Worm (Caenorhabditis elegans) whole organism, L2 larva: ENCODE data around the gene C54D10.5.

ENCODE experiments used
- C34F6.9 ChIP-seq: fragments of 150-350 bp; optimal IDR thresholded peaks from 2 replicates; lab custom pipeline; 2014; ENCODE audit warnings: missing biosample characterization, missing genetic modification characterization
- R02D3.7 ChIP-seq: fragments of 150-350 bp; optimal IDR thresholded peaks from 2 replicates; lab custom pipeline; 2014; ENCODE audit warnings: missing biosample characterization, missing genetic modification characterization
- ZK546.5 ChIP-seq: sonication (generic microtip); optimal IDR thresholded peaks from 2 replicates; lab custom pipeline; 2017; ENCODE audit warnings: missing biosample characterization, missing genetic modification characterization
- alr-1 ChIP-seq: fragments of 150-350 bp; optimal IDR thresholded peaks from 2 replicates; lab custom pipeline; 2014; ENCODE audit warnings: missing biosample characterization, missing genetic modification characterization
- aly-2 ChIP-seq: fragments of 150-350 bp; optimal IDR thresholded peaks from 2 replicates; lab custom pipeline; 2014; ENCODE audit warnings: missing biosample characterization, missing genetic modification characterization
- blmp-1 ChIP-seq: sonication (generic microtip); optimal IDR thresholded peaks from 2 replicates; lab custom pipeline; 2017; ENCODE audit warnings: missing genetic modification characterization, mild to moderate bottlenecking, missing compliant biosample characterization, antibody characterized with exemption, moderate library complexity; ENCODE audit not compliant: insufficient read depth
- ceh-16 ChIP-seq: fragments of 150-350 bp; optimal IDR thresholded peaks from 2 replicates; lab custom pipeline; 2014; ENCODE audit warnings: missing biosample characterization, missing genetic modification characterization
- ceh-82 ChIP-seq: fragments of 150-350 bp; optimal IDR thresholded peaks from 2 replicates; lab custom pipeline; 2014; ENCODE audit warnings: missing biosample characterization, missing genetic modification characterization
- crh-2 ChIP-seq: sonication (generic microtip); optimal IDR thresholded peaks from 2 replicates; lab custom pipeline; 2017; ENCODE audit warnings: missing biosample characterization, missing genetic modification characterization
- dmd-4 ChIP-seq: sonication (generic microtip); optimal IDR thresholded peaks from 2 replicates; lab custom pipeline; 2017; ENCODE audit warnings: missing biosample characterization, missing genetic modification characterization
- egl-27 ChIP-seq: sonication (generic microtip); optimal IDR thresholded peaks from 3 replicates; lab custom pipeline; 2017; ENCODE audit warnings: missing biosample characterization, missing genetic modification reagents, missing genetic modification characterization
- elt-3 ChIP-seq: sonication (generic microtip); optimal IDR thresholded peaks from 2 replicates; lab custom pipeline; 2017; ENCODE audit warnings: missing biosample characterization, missing genetic modification characterization
- fos-1 ChIP-seq: fragments of 150-350 bp; optimal IDR thresholded peaks from 2 replicates; lab custom pipeline; 2014; ENCODE audit warnings: missing biosample characterization, missing genetic modification characterization
- gmeb-1 ChIP-seq: fragments of 150-350 bp; optimal IDR thresholded peaks from 2 replicates; lab custom pipeline; 2014; ENCODE audit warnings: missing biosample characterization, missing genetic modification characterization
- lin-39 ChIP-seq: fragments of 150-350 bp; optimal IDR thresholded peaks from 2 replicates; lab custom pipeline; 2014; ENCODE audit warnings: missing biosample characterization, missing genetic modification reagents, missing genetic modification characterization
- lsy-2 ChIP-seq, 2 experiments: fragments of 150-350 bp in 1 of 2; sonication (generic microtip) in 1 of 2; optimal IDR thresholded peaks; 2 replicates each; lab custom pipeline; 2014 to 2017; ENCODE audit warnings: missing biosample characterization in 2 of 2, missing genetic modification characterization in 2 of 2
- mab-5 ChIP-seq: fragments of 150-350 bp; optimal IDR thresholded peaks from 2 replicates; lab custom pipeline; 2014; ENCODE audit warnings: missing biosample characterization, missing genetic modification characterization
- mbf-1 ChIP-seq: sonication (generic microtip); optimal IDR thresholded peaks from 2 replicates; lab custom pipeline; 2017; ENCODE audit warnings: missing biosample characterization, missing genetic modification characterization
- nhr-10 ChIP-seq: sonication (generic microtip); optimal IDR thresholded peaks from 2 replicates; lab custom pipeline; 2017; ENCODE audit warnings: missing biosample characterization, missing genetic modification characterization
- nhr-11 ChIP-seq: fragments of 150-350 bp; optimal IDR thresholded peaks from 2 replicates; lab custom pipeline; 2014; ENCODE audit warnings: missing biosample characterization, missing genetic modification characterization
- nhr-12 ChIP-seq: fragments of 150-350 bp; optimal IDR thresholded peaks from 2 replicates; lab custom pipeline; 2014; ENCODE audit warnings: missing biosample characterization, missing genetic modification characterization
- nhr-129 ChIP-seq: fragments of 150-350 bp; optimal IDR thresholded peaks from 2 replicates; lab custom pipeline; 2014; ENCODE audit warnings: missing biosample characterization, missing genetic modification characterization
- nhr-21 ChIP-seq: fragments of 150-350 bp; optimal IDR thresholded peaks from 2 replicates; lab custom pipeline; 2014; ENCODE audit warnings: missing biosample characterization, missing genetic modification characterization
- nhr-23 ChIP-seq: fragments of 150-350 bp; optimal IDR thresholded peaks from 2 replicates; lab custom pipeline; 2014; ENCODE audit warnings: missing biosample characterization, missing genetic modification reagents, missing genetic modification characterization
- nhr-237 ChIP-seq: fragments of 150-350 bp; optimal IDR thresholded peaks from 2 replicates; lab custom pipeline; 2014; ENCODE audit warnings: missing biosample characterization, missing genetic modification characterization
- nhr-25 ChIP-seq: fragments of 150-350 bp; sonication (generic microtip); optimal IDR thresholded peaks from 3 replicates; lab custom pipeline; 2014; ENCODE audit warnings: missing biosample characterization, missing genetic modification characterization
- nhr-6 ChIP-seq: fragments of 150-350 bp; optimal IDR thresholded peaks from 2 replicates; lab custom pipeline; 2014; ENCODE audit warnings: missing biosample characterization, missing genetic modification characterization
- nhr-77 ChIP-seq: fragments of 150-350 bp; optimal IDR thresholded peaks from 2 replicates; lab custom pipeline; 2014; ENCODE audit warnings: missing biosample characterization, missing genetic modification characterization
- sma-3 ChIP-seq: sonication (generic microtip); optimal IDR thresholded peaks from 2 replicates; lab custom pipeline; 2016; ENCODE audit warnings: missing genetic modification reagents, missing genetic modification characterization, missing compliant biosample characterization
- sma-9 ChIP-seq, 2 experiments: fragments of 150-350 bp in 1 of 2; sonication (generic microtip) in 1 of 2; optimal IDR thresholded peaks; 2 replicates each; lab custom pipeline; 2014 to 2016; ENCODE audit warnings: missing genetic modification characterization in 2 of 2, mild to moderate bottlenecking in 1 of 2, missing biosample characterization in 1 of 2, missing compliant biosample characterization in 1 of 2, missing genetic modification reagents in 1 of 2, moderate library complexity in 1 of 2
- snpc-4 ChIP-seq: fragments of 150-350 bp; optimal IDR thresholded peaks from 2 replicates; lab custom pipeline; 2014; ENCODE audit warnings: missing biosample characterization, missing genetic modification characterization
- unc-39 ChIP-seq: fragments of 150-350 bp; optimal IDR thresholded peaks from 2 replicates; lab custom pipeline; 2014; ENCODE audit warnings: missing biosample characterization, missing genetic modification characterization
- unc-55 ChIP-seq: fragments of 150-350 bp; sonication (generic microtip); optimal IDR thresholded peaks from 3 replicates; lab custom pipeline; 2014; ENCODE audit warnings: missing biosample characterization, missing genetic modification reagents, missing genetic modification characterization
- unc-62 ChIP-seq: fragments of 150-350 bp; optimal IDR thresholded peaks from 2 replicates; lab custom pipeline; 2014; ENCODE audit warnings: missing biosample characterization, missing genetic modification reagents, missing genetic modification characterization
- zag-1 ChIP-seq: fragments of 150-350 bp; optimal IDR thresholded peaks from 2 replicates; lab custom pipeline; 2014; ENCODE audit warnings: missing biosample characterization, missing genetic modification characterization
- ztf-1 ChIP-seq: fragments of 200-800 bp; sonication (Bioruptor generic); conservative IDR thresholded peaks from 2 replicates; pipeline ENCODE4 v1.3.6; 2022; ENCODE audit warnings: missing genetic modification characterization, missing compliant biosample characterization
- ztf-11 ChIP-seq: sonication (generic microtip); optimal IDR thresholded peaks from 2 replicates; lab custom pipeline; 2017; ENCODE audit warnings: missing biosample characterization, missing genetic modification characterization
- ztf-4 ChIP-seq: fragments of 150-350 bp; optimal IDR thresholded peaks from 2 replicates; lab custom pipeline; 2014; ENCODE audit warnings: missing biosample characterization, missing genetic modification characterization

Gene C54D10.5

ce11 chrV:12408996-12409395, 20.1 kb upstream of the C54D10.5 start:
- TF ChIP-seq crh-2 (tag; lab: Kevin White, UChicago) (no peak), gmeb-1 (tag; lab: Kevin White, UChicago) (peak; percentile 7), C34F6.9 (tag; lab: Kevin White, UChicago) (peak; percentile 37), unc-55 (GFP tag; lab: Kevin White, UChicago) (peak; percentile 53), lsy-2 (tag; optimal IDR thresholded peaks at IDR 0.05; lab: Kevin White, UChicago) (peak in 1 of 2 experiments; percentile 48), fos-1 (tag; lab: Kevin White, UChicago) (peak; percentile 44), blmp-1 (tag; lab: Kevin White, UChicago) (no peak), sma-9 (GFP tag; optimal IDR thresholded peaks at IDR 0.05; lab: Kevin White, UChicago) (peak; percentile 51), sma-9 (tag; optimal IDR thresholded peaks at IDR 0.05; lab: Kevin White, UChicago) (no peak), nhr-77 (no peak), nhr-129 (tag; lab: Kevin White, UChicago) (peak; percentile 83)

ce11 chrV:12410416-12411001, 18.6 kb upstream of the C54D10.5 start, which contains the start of gene hrg-2:
TSS of gene hrg-2 (minus strand) at chrV:12410513.
- TF ChIP-seq unc-39 (tag; lab: Kevin White, UChicago) (no peak), lsy-2 (tag; optimal IDR thresholded peaks at IDR 0.05; lab: Kevin White, UChicago) (peak in 1 of 2 experiments; percentile 12), ceh-82 (no peak), nhr-129 (tag; lab: Kevin White, UChicago) (peak; percentile 96), ztf-11 (tag; lab: Kevin White, UChicago) (no peak), nhr-12 (no peak), nhr-77 (no peak), sma-9 (GFP tag; optimal IDR thresholded peaks at IDR 0.05; lab: Kevin White, UChicago) (peak; percentile 55), sma-9 (tag; optimal IDR thresholded peaks at IDR 0.05; lab: Kevin White, UChicago) (no peak), nhr-6 (tag; lab: Kevin White, UChicago) (no peak), crh-2 (tag; lab: Kevin White, UChicago) (no peak), nhr-25 (peak; percentile 85), snpc-4 (no peak), zag-1 (no peak), nhr-11 (no peak), nhr-237 (tag; lab: Kevin White, UChicago) (no peak), nhr-23 (tag; lab: Kevin White, UChicago) (no peak), ztf-1 (GFP tag; lab: Robert Waterston, UW) (no peak), mbf-1 (no peak), unc-62 (GFP tag; lab: Kevin White, UChicago) (no peak), nhr-10 (tag; lab: Kevin White, UChicago) (no peak), nhr-21 (tag; lab: Kevin White, UChicago) (peak; percentile 24), alr-1 (no peak), aly-2 (no peak), C34F6.9 (tag; lab: Kevin White, UChicago) (no peak), mab-5 (no peak), ceh-16 (tag; lab: Kevin White, UChicago) (no peak)

ce11 chrV:12411909-12412308, 17.2 kb upstream of the C54D10.5 start, which contains the start of gene cdr-7:
TSS of gene cdr-7 (minus strand) at chrV:12412113.
- TF ChIP-seq blmp-1 (tag; lab: Kevin White, UChicago) (peak; percentile 13), nhr-25 (peak; percentile 12), elt-3 (no peak), sma-9 (GFP tag; optimal IDR thresholded peaks at IDR 0.05; lab: Kevin White, UChicago) (peak; percentile 42), sma-9 (tag; optimal IDR thresholded peaks at IDR 0.05; lab: Kevin White, UChicago) (no peak)

- no peak for TF ChIP-seq egl-27 (tag; lab: Kevin White, UChicago)
- no peak for TF ChIP-seq nhr-129 (tag; lab: Kevin White, UChicago)
- no peak for TF ChIP-seq unc-39 (tag; lab: Kevin White, UChicago)
- TF ChIP-seq R02D3.7 (tag; lab: Kevin White, UChicago): no peak
- TF ChIP-seq sma-9 (GFP tag; optimal IDR thresholded peaks at IDR 0.05; lab: Kevin White, UChicago): no peak
- TF ChIP-seq sma-9 (tag; optimal IDR thresholded peaks at IDR 0.05; lab: Kevin White, UChicago): no peak
- TF ChIP-seq blmp-1 (tag; lab: Kevin White, UChicago): no peak
- TF ChIP-seq, all 48 proteins: peak for 0
These were observed 16.8 kb upstream of the C54D10.5 start for ce11 chrV:12412321-12412720.

- TF ChIP-seq nhr-129 (tag; lab: Kevin White, UChicago) (no peak), gmeb-1 (tag; lab: Kevin White, UChicago) (no peak), nhr-23 (tag; lab: Kevin White, UChicago) (no peak), lin-39 (tag; lab: Kevin White, UChicago) (no peak), nhr-10 (tag; lab: Kevin White, UChicago) (no peak), unc-55 (GFP tag; lab: Kevin White, UChicago) (no peak), sma-3 (GFP tag; lab: Kevin White, UChicago) (no peak), blmp-1 (tag; lab: Kevin White, UChicago) (no peak), fos-1 (tag; lab: Kevin White, UChicago) (peak; percentile 30), egl-27 (tag; lab: Kevin White, UChicago) (no peak), snpc-4 (no peak), nhr-11 (no peak), sma-9 (GFP tag; optimal IDR thresholded peaks at IDR 0.05; lab: Kevin White, UChicago) (peak; percentile 65), sma-9 (tag; optimal IDR thresholded peaks at IDR 0.05; lab: Kevin White, UChicago) (no peak), crh-2 (tag; lab: Kevin White, UChicago) (no peak), nhr-25 (no peak), ztf-4 (tag; lab: Kevin White, UChicago) (no peak), dmd-4 (tag; lab: Kevin White, UChicago) (no peak), ztf-11 (tag; lab: Kevin White, UChicago) (no peak), ceh-82 (no peak), unc-39 (tag; lab: Kevin White, UChicago) (no peak), lsy-2 (tag; optimal IDR thresholded peaks at IDR 0.05; lab: Kevin White, UChicago) (peak in 1 of 2 experiments; percentile 3), mab-5 (no peak), C34F6.9 (tag; lab: Kevin White, UChicago) (peak; percentile 32), ZK546.5 (no peak), elt-3 (no peak)
These were observed 15.5 kb upstream of the C54D10.5 start, which contains the start of gene cdr-6 for ce11 chrV:12413651-12414114. TSS of gene cdr-6 (minus strand) at chrV:12413701.
